Worm (Caenorhabditis elegans): Measurements from ENCODE around the gene D1054.18.

DNA sequence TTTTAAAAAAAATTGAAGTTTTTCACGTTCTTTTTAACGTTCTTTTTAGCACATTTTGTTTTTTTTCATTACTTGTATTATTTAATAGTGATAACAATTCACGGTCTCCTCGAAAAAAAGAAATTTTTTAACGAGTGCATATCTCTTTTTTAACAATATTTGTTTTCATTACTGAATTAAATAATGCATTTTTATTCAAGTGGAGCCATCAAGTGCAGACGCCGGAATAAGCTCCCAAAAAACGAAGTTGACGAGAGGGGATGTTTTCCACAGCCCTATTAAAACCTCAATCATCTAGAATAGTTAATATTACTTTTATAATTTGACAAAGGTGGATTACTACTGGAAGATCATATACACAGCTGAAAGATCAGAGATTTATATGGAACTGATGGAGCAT lies 44.3 kb downstream of the D1054.18 start, which contains the start of gene irld-6:
- TF ChIP-seq lin-13 (tag; optimal IDR thresholded peaks at IDR 0.05) (no peak), nhr-76 (tag; optimal IDR thresholded peaks at IDR 0.05) (no peak), elt-3 (tag; optimal IDR thresholded peaks at IDR 0.05) (no peak), lsy-2 (tag; optimal IDR thresholded peaks at IDR 0.05) (no peak)

Data from whole organism, mixed stage, embryonic.